Fruit fly (Drosophila melanogaster) whole organism, embryonic: Measurements from ENCODE around the gene Cerk.

Source experiments
- ATbp ChIP-seq: fragments of 200-800 bp; sonication (Bioruptor generic); optimal IDR thresholded peaks from 2 replicates; lab custom pipeline; 2017; ENCODE audit warnings: missing biosample characterization, mild to moderate bottlenecking, missing genetic modification characterization, missing genetic modification reagents
- Bgb ChIP-seq: fragments of 200-800 bp; sonication (Bioruptor generic); IDR thresholded peaks from 2 replicates; pipeline ENCODE4 v1.3.6; 2022; ENCODE audit warnings: missing biosample characterization, missing genetic modification characterization; ENCODE audit not compliant: partially characterized antibody
- CG10565 ChIP-seq: fragments of 200-800 bp; sonication (Bioruptor generic); optimal IDR thresholded peaks from 3 replicates; lab custom pipeline; 2016; ENCODE audit warnings: missing biosample characterization, mild to moderate bottlenecking, missing genetic modification characterization
- CG11247 ChIP-seq: fragments of 200-800 bp; sonication (Bioruptor generic); IDR thresholded peaks from 2 replicates; pipeline ENCODE4 v1.3.6; 2022; ENCODE audit warnings: missing biosample characterization, missing genetic modification characterization
- CG14710 ChIP-seq: fragments of 200-800 bp; sonication (Bioruptor generic); optimal IDR thresholded peaks from 3 replicates; lab custom pipeline; 2019; ENCODE audit warnings: missing biosample characterization, mild to moderate bottlenecking, missing genetic modification characterization, moderate library complexity
- CG15073 ChIP-seq: fragments of 200-800 bp; sonication (Bioruptor generic); optimal IDR thresholded peaks from 2 replicates; lab custom pipeline; 2016; ENCODE audit warnings: missing biosample characterization, missing genetic modification characterization
- CG15514 ChIP-seq: fragments of 200-800 bp; sonication (Bioruptor generic); optimal IDR thresholded peaks from 3 replicates; lab custom pipeline; 2017; ENCODE audit warnings: missing biosample characterization, missing genetic modification characterization, mild to moderate bottlenecking, moderate library complexity, missing genetic modification reagents
- CG1603 ChIP-seq: fragments of 200-800 bp; sonication (Bioruptor generic); optimal IDR thresholded peaks from 2 replicates; lab custom pipeline; 2019; ENCODE audit warnings: missing biosample characterization, mild to moderate bottlenecking, missing genetic modification characterization, moderate library complexity
- CG16863 ChIP-seq: fragments of 200-800 bp; sonication (Bioruptor generic); optimal IDR thresholded peaks from 3 replicates; lab custom pipeline; 2016; ENCODE audit warnings: missing biosample characterization, missing genetic modification characterization
- CG17912 ChIP-seq: fragments of 200-800 bp; sonication (Bioruptor generic); optimal IDR thresholded peaks from 2 replicates; lab custom pipeline; 2018; ENCODE audit warnings: missing biosample characterization, mild to moderate bottlenecking, missing genetic modification characterization
- CG18262 ChIP-seq: fragments of 200-800 bp; optimal IDR thresholded peaks from 3 replicates; lab custom pipeline; 2019; ENCODE audit warnings: missing biosample characterization, mild to moderate bottlenecking, missing genetic modification characterization, moderate library complexity
- CG2116 ChIP-seq: fragments of 200-800 bp; sonication (Bioruptor generic); optimal IDR thresholded peaks from 3 replicates; lab custom pipeline; 2018; ENCODE audit warnings: missing biosample characterization, mild to moderate bottlenecking, missing genetic modification characterization
- CG2129 ChIP-seq: fragments of 200-800 bp; sonication (Bioruptor generic); IDR thresholded peaks from 2 replicates; pipeline ENCODE4 v1.3.6; 2022; ENCODE audit warnings: missing biosample characterization, missing genetic modification characterization; ENCODE audit not compliant: partially characterized antibody
- CG33213 ChIP-seq: fragments of 200-800 bp; sonication (Bioruptor generic); optimal IDR thresholded peaks from 3 replicates; lab custom pipeline; 2016; ENCODE audit warnings: missing biosample characterization, missing genetic modification characterization
- CG3995 ChIP-seq: fragments of 200-800 bp; sonication (Bioruptor generic); optimal IDR thresholded peaks from 3 replicates; lab custom pipeline; 2016; ENCODE audit warnings: missing biosample characterization, missing genetic modification characterization
- CG4617 ChIP-seq: fragments of 200-800 bp; sonication (Bioruptor generic); optimal IDR thresholded peaks from 3 replicates; lab custom pipeline; 2016; ENCODE audit warnings: missing biosample characterization, missing genetic modification characterization, borderline replicate concordance
- CG4820 ChIP-seq: fragments of 200-800 bp; sonication (Bioruptor generic); optimal IDR thresholded peaks from 3 replicates; lab custom pipeline; 2016; ENCODE audit warnings: missing biosample characterization, missing genetic modification characterization
- CG7745 ChIP-seq: fragments of 200-800 bp; sonication (Bioruptor generic); optimal IDR thresholded peaks from 2 replicates; lab custom pipeline; 2018; ENCODE audit warnings: missing biosample characterization, mild to moderate bottlenecking, missing genetic modification characterization, moderate library complexity
- CG7963 ChIP-seq: fragments of 200-800 bp; sonication (Bioruptor generic); IDR thresholded peaks from 3 replicates; pipeline ENCODE4 v1.3.6; 2022; ENCODE audit warnings: missing biosample characterization, missing genetic modification characterization; ENCODE audit not compliant: partially characterized antibody
- CG8359 ChIP-seq: fragments of 200-800 bp; sonication (Bioruptor generic); optimal IDR thresholded peaks from 2 replicates; lab custom pipeline; 2017; ENCODE audit warnings: missing biosample characterization, mild to moderate bottlenecking, missing genetic modification characterization, borderline replicate concordance
- CG8944 ChIP-seq: fragments of 200-800 bp; sonication (Bioruptor generic); optimal IDR thresholded peaks from 3 replicates; lab custom pipeline; 2016; ENCODE audit warnings: missing biosample characterization, missing genetic modification characterization
- Dip2 ChIP-seq: fragments of 200-800 bp; sonication (Bioruptor generic); IDR thresholded peaks from 2 replicates; pipeline ENCODE4 v1.3.6; 2022; ENCODE audit warnings: missing biosample characterization, missing genetic modification characterization
- Fer1 ChIP-seq: fragments of 200-800 bp; sonication (Bioruptor generic); optimal IDR thresholded peaks from 2 replicates; lab custom pipeline; 2017; ENCODE audit warnings: missing biosample characterization, mild to moderate bottlenecking, missing genetic modification characterization
- HmgZ ChIP-seq: fragments of 200-800 bp; sonication (Bioruptor generic); optimal IDR thresholded peaks from 2 replicates; lab custom pipeline; 2018; ENCODE audit warnings: missing biosample characterization, mild to moderate bottlenecking, missing genetic modification characterization
- Lhr ChIP-seq: fragments of 200-800 bp; sonication (Bioruptor generic); optimal IDR thresholded peaks from 3 replicates; lab custom pipeline; 2017; ENCODE audit warnings: mild to moderate bottlenecking, missing biosample characterization, missing genetic modification reagents, missing genetic modification characterization
- MESR4 ChIP-seq: fragments of 200-800 bp; sonication (Bioruptor generic); optimal IDR thresholded peaks from 2 replicates; lab custom pipeline; 2018; ENCODE audit warnings: missing biosample characterization, mild to moderate bottlenecking, missing genetic modification characterization, moderate library complexity
- MTF-1 ChIP-seq: fragments of 200-800 bp; sonication (Bioruptor generic); optimal IDR thresholded peaks from 2 replicates; lab custom pipeline; 2018; ENCODE audit warnings: missing biosample characterization, mild to moderate bottlenecking, missing genetic modification characterization, borderline replicate concordance
- Meics ChIP-seq: fragments of 200-800 bp; sonication (Bioruptor generic); optimal IDR thresholded peaks from 2 replicates; lab custom pipeline; 2017; ENCODE audit warnings: missing biosample characterization, mild to moderate bottlenecking, missing genetic modification characterization
- Myb ChIP-seq: fragments of 200-800 bp; sonication (Bioruptor generic); optimal IDR thresholded peaks from 2 replicates; lab custom pipeline; 2016; ENCODE audit warnings: missing biosample characterization, missing genetic modification characterization
- Oli ChIP-seq: fragments of 200-800 bp; sonication (Bioruptor generic); optimal IDR thresholded peaks from 2 replicates; lab custom pipeline; 2018; ENCODE audit warnings: missing biosample characterization, mild to moderate bottlenecking, missing genetic modification characterization, moderate library complexity
- Sry-β ChIP-seq: fragments of 200-800 bp; sonication (Bioruptor generic); optimal IDR thresholded peaks from 2 replicates; lab custom pipeline; 2018; ENCODE audit warnings: missing biosample characterization, mild to moderate bottlenecking, missing genetic modification characterization, moderate library complexity
- chm ChIP-seq: fragments of 200-800 bp; sonication (Bioruptor generic); IDR thresholded peaks from 2 replicates; pipeline ENCODE4 v1.3.6; 2022; ENCODE audit warnings: missing biosample characterization, missing genetic modification characterization
- croc ChIP-seq: fragments of 200-800 bp; sonication (Bioruptor generic); conservative IDR thresholded peaks from 3 replicates; pipeline ENCODE4 v1.3.6; 2022; ENCODE audit warnings: missing biosample characterization, missing genetic modification characterization
- crp ChIP-seq, 2 experiments: fragments of 200-800 bp; sonication (Bioruptor generic); optimal IDR thresholded peaks; 2 replicates in 1 of 2; 3 replicates in 1 of 2; lab custom pipeline; 2017; ENCODE audit warnings: missing biosample characterization in 2 of 2, missing genetic modification characterization in 2 of 2, mild to moderate bottlenecking in 1 of 2, moderate library complexity in 1 of 2
- dm ChIP-seq: fragments of 200-800 bp; sonication (Bioruptor generic); optimal IDR thresholded peaks from 3 replicates; lab custom pipeline; 2016; ENCODE audit warnings: missing biosample characterization, missing genetic modification characterization
- fd3F ChIP-seq: fragments of 200-800 bp; sonication (Bioruptor generic); optimal IDR thresholded peaks from 2 replicates; lab custom pipeline; 2018; ENCODE audit warnings: missing biosample characterization, mild to moderate bottlenecking, missing genetic modification characterization, moderate library complexity
- ftz-f1 ChIP-seq: fragments of 200-800 bp; sonication (Bioruptor generic); optimal IDR thresholded peaks from 2 replicates; lab custom pipeline; 2016; ENCODE audit warnings: missing biosample characterization, missing genetic modification characterization
- hb ChIP-seq: fragments of 200-800 bp; sonication (Bioruptor generic); IDR thresholded peaks from 3 replicates; pipeline ENCODE4 v1.3.6; 2022; ENCODE audit warnings: missing biosample characterization, missing genetic modification characterization; ENCODE audit not compliant: partially characterized antibody
- hbn ChIP-seq: fragments of 200-800 bp; sonication (Bioruptor generic); IDR thresholded peaks from 2 replicates; pipeline ENCODE4 v1.3.6; 2022; ENCODE audit warnings: missing biosample characterization, missing genetic modification characterization; ENCODE audit not compliant: partially characterized antibody
- insv ChIP-seq, 2 experiments: fragments of 200-800 bp; sonication (Bioruptor generic); optimal IDR thresholded peaks; 3 replicates each; lab custom pipeline; 2016 to 2018; ENCODE audit warnings: missing biosample characterization in 2 of 2, missing genetic modification characterization in 2 of 2
- inv ChIP-seq: fragments of 200-800 bp; sonication (Bioruptor generic); IDR thresholded peaks from 2 replicates; pipeline ENCODE4 v1.3.6; 2022; ENCODE audit warnings: missing biosample characterization, missing genetic modification characterization; ENCODE audit not compliant: partially characterized antibody
- psq ChIP-seq: fragments of 200-800 bp; sonication (Bioruptor generic); optimal IDR thresholded peaks from 2 replicates; lab custom pipeline; 2017; ENCODE audit warnings: missing biosample characterization, missing genetic modification characterization
- pum ChIP-seq: fragments of 200-800 bp; sonication (Bioruptor generic); optimal IDR thresholded peaks from 2 replicates; lab custom pipeline; 2016; ENCODE audit warnings: missing biosample characterization, missing genetic modification characterization
- sc ChIP-seq, 3 experiments: fragments of >200 bp in 2 of 3; fragments of 200-800 bp in 1 of 3; sonication (Bioruptor generic) in 1 of 3; optimal IDR thresholded peaks; 2 replicates in 2 of 3; 3 replicates in 1 of 3; lab custom pipeline; 2017; ENCODE audit warnings: mild to moderate bottlenecking in 1 of 3, missing biosample characterization in 1 of 3, missing genetic modification characterization in 1 of 3, missing genetic modification reagents in 1 of 3
- sd ChIP-seq: fragments of 200-800 bp; sonication (Bioruptor generic); optimal IDR thresholded peaks from 3 replicates; lab custom pipeline; 2018; ENCODE audit warnings: missing biosample characterization, mild to moderate bottlenecking, missing genetic modification characterization, moderate library complexity
- trh ChIP-seq: fragments of 200-800 bp; sonication (Bioruptor generic); optimal IDR thresholded peaks from 2 replicates; lab custom pipeline; 2016; ENCODE audit warnings: missing biosample characterization, missing genetic modification characterization
- vvl ChIP-seq: fragments of 200-800 bp; sonication (Bioruptor generic); IDR thresholded peaks from 2 replicates; pipeline ENCODE4 v1.3.6; 2022; ENCODE audit warnings: missing biosample characterization, missing genetic modification characterization
- wdn ChIP-seq: fragments of 200-800 bp; sonication (Bioruptor generic); IDR thresholded peaks from 2 replicates; pipeline ENCODE4 v1.3.6; 2022; ENCODE audit warnings: missing biosample characterization, missing genetic modification characterization
- wor ChIP-seq: fragments of 200-800 bp; sonication (Bioruptor generic); IDR thresholded peaks from 2 replicates; pipeline ENCODE4 v1.3.6; 2022; ENCODE audit warnings: missing biosample characterization, missing genetic modification characterization
- yki ChIP-seq: fragments of >200 bp; optimal IDR thresholded peaks from 3 replicates; lab custom pipeline; 2018

Gene Cerk

DNA sequence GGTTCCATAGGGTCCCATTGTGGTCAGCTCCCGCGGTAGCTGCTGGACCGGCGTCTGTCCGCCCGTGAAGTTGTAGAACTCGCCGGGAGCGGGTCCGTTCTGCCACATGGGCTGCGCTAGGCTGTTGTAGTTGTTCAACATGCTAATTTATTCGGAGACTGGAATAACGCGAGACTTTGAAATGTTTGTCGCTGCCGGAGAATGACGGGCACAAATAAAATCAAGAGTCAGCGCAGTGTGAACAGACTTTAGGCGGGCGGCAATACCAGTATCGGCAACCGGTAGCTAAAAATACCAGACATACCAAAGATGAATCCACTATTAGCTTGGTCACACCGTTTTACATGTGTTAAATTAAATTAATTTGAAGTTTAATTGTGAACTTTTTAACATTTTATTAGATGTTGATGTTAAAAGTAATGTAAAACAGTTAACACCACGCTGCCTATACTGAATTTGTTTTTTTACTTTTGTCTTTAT, 10.1 kb downstream of the Cerk start, which contains the start of gene Prosbeta7 (continued):
- no peak for TF ChIP-seq ATbp (GFP tag; lab: Kevin White, UChicago)
- no peak for TF ChIP-seq CG16863 (GFP tag; lab: Kevin White, UChicago)
- no peak for TF ChIP-seq sc (optimal IDR thresholded peaks at IDR 0.05; lab: Kevin White, UChicago)
- no peak for TF ChIP-seq sc (GFP tag; optimal IDR thresholded peaks at IDR 0.05; lab: Kevin White, UChicago)
- peak; percentile 74 for TF ChIP-seq CG7963
- peak; percentile 28; the same call in 1 of the 3 replicates for TF ChIP-seq hb (GFP tag; lab: Robert Waterston, UW)
- no peak for TF ChIP-seq CG8359 (GFP tag; lab: Kevin White, UChicago)
- peak; percentile 76 for TF ChIP-seq hbn (GFP tag; lab: Robert Waterston, UW)
- TF ChIP-seq sd (tag; lab: Kevin White, UChicago): peak; percentile 35
- no peak for TF ChIP-seq Oli
- TF ChIP-seq Myb (GFP tag; lab: Kevin White, UChicago): peak; percentile 34
- no peak for TF ChIP-seq CG15073 (GFP tag; lab: Kevin White, UChicago)
- peak; percentile 17 for TF ChIP-seq dm (GFP tag; lab: Kevin White, UChicago)
- TF ChIP-seq pum (GFP tag; lab: Kevin White, UChicago): no peak
- peak; percentile 77 for TF ChIP-seq Lhr (GFP tag; lab: Kevin White, UChicago)
- TF ChIP-seq CG15514 (GFP tag; lab: Kevin White, UChicago): peak; percentile 97
- TF ChIP-seq crp (GFP tag; optimal IDR thresholded peaks at IDR 0.05; lab: Kevin White, UChicago): peak in 1 of 2 experiments; percentile 44
- peak; percentile 65 for TF ChIP-seq HmgZ
- peak; percentile 29; the same call in 1 of the 2 replicates for TF ChIP-seq inv
- TF ChIP-seq CG11247 (GFP tag; lab: Robert Waterston, UW): no peak
- TF ChIP-seq croc (GFP tag; lab: Robert Waterston, UW): no peak
- TF ChIP-seq CG7745 (tag; lab: Kevin White, UChicago): peak; percentile 12
- peak; percentile 37 for TF ChIP-seq CG14710 (tag; lab: Kevin White, UChicago)
- no peak for TF ChIP-seq Meics (GFP tag; lab: Kevin White, UChicago)
- no peak for TF ChIP-seq CG2129
- no peak for TF ChIP-seq yki
- peak; percentile 78 for TF ChIP-seq Bgb (GFP tag; lab: Robert Waterston, UW)
- TF ChIP-seq chm (GFP tag; lab: Robert Waterston, UW): no peak

DNA sequence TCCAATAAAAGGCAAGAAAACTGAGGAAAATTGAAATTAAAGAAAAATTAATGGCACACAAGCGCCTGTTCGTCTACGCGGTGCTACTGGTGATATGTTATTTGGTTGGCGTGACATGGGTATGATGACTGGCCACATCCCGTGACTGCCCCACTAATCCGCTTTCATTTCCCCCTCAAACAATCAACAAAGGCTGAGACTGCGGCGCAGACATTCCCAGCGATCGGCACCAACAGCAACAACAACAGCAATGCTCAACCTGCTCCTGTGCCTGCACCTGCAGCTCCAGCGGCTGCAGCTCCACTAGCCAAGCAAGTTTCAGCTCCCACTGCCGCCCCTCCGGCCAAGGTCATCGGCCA, 13.0 kb downstream of the Cerk start:
- TF ChIP-seq trh (GFP tag; lab: Kevin White, UChicago): no peak
- TF ChIP-seq vvl (GFP tag; lab: Robert Waterston, UW): no peak
- no peak for TF ChIP-seq CG8944 (GFP tag; lab: Kevin White, UChicago)
- TF ChIP-seq Sry-β (GFP tag; lab: Kevin White, UChicago): no peak
- no peak for TF ChIP-seq psq (GFP tag; lab: Kevin White, UChicago)
- no peak for TF ChIP-seq wdn (GFP tag; lab: Robert Waterston, UW)
- TF ChIP-seq CG33213 (GFP tag; lab: Kevin White, UChicago): no peak
- TF ChIP-seq ftz-f1 (GFP tag; lab: Kevin White, UChicago): peak; percentile 46
- TF ChIP-seq MTF-1 (GFP tag; lab: Kevin White, UChicago): no peak
- TF ChIP-seq Fer1 (GFP tag; lab: Kevin White, UChicago): no peak
- TF ChIP-seq wor (GFP tag; lab: Robert Waterston, UW): no peak
- no peak for TF ChIP-seq CG18262 (tag; lab: Kevin White, UChicago)
- TF ChIP-seq fd3F (GFP tag; lab: Kevin White, UChicago): no peak
- TF ChIP-seq CG3995 (GFP tag; lab: Kevin White, UChicago): no peak
- peak; percentile 17 for TF ChIP-seq CG4617 (GFP tag; lab: Kevin White, UChicago)
- TF ChIP-seq MESR4 (GFP tag; lab: Kevin White, UChicago): peak; percentile 82
- TF ChIP-seq Dip2 (GFP tag; lab: Robert Waterston, UW): no peak
- TF ChIP-seq CG17912 (GFP tag; lab: Kevin White, UChicago): no peak
- no peak for TF ChIP-seq CG4820 (GFP tag; lab: Kevin White, UChicago)
- TF ChIP-seq CG2116 (GFP tag; lab: Kevin White, UChicago): no peak
- TF ChIP-seq CG1603 (tag; lab: Kevin White, UChicago): no peak
- no peak for TF ChIP-seq insv (GFP tag; optimal IDR thresholded peaks at IDR 0.05; lab: Kevin White, UChicago)
- no peak for TF ChIP-seq CG10565 (GFP tag; lab: Kevin White, UChicago)
- TF ChIP-seq sd (tag; lab: Kevin White, UChicago): peak; percentile 38
